Worm (Caenorhabditis elegans) whole organism, L2 larva: ENCODE measurements around the gene math-42.

Experiments used
- blmp-1 ChIP-seq: sonication (generic microtip); optimal IDR thresholded peaks from 2 replicates; lab custom pipeline; 2017; ENCODE audit warnings: missing genetic modification characterization, mild to moderate bottlenecking, missing compliant biosample characterization, antibody characterized with exemption, moderate library complexity; ENCODE audit not compliant: insufficient read depth
- ceh-16 ChIP-seq: fragments of 150-350 bp; optimal IDR thresholded peaks from 2 replicates; lab custom pipeline; 2014; ENCODE audit warnings: missing biosample characterization, missing genetic modification characterization
- ceh-82 ChIP-seq: fragments of 150-350 bp; optimal IDR thresholded peaks from 2 replicates; lab custom pipeline; 2014; ENCODE audit warnings: missing biosample characterization, missing genetic modification characterization
- dmd-4 ChIP-seq: sonication (generic microtip); optimal IDR thresholded peaks from 2 replicates; lab custom pipeline; 2017; ENCODE audit warnings: missing biosample characterization, missing genetic modification characterization
- lin-13 ChIP-seq: fragments of 150-350 bp; optimal IDR thresholded peaks from 2 replicates; lab custom pipeline; 2014; ENCODE audit warnings: missing biosample characterization, missing genetic modification reagents, missing genetic modification characterization
- lsy-2 ChIP-seq, 2 experiments: fragments of 150-350 bp in 1 of 2; sonication (generic microtip) in 1 of 2; optimal IDR thresholded peaks; 2 replicates each; lab custom pipeline; 2014 to 2017; ENCODE audit warnings: missing biosample characterization in 2 of 2, missing genetic modification characterization in 2 of 2
- mdl-1 ChIP-seq, 2 experiments: fragments of 150-350 bp in 1 of 2; sonication (generic microtip) in 1 of 2; optimal IDR thresholded peaks; 2 replicates each; lab custom pipeline; 2017; ENCODE audit warnings: missing biosample characterization in 2 of 2, missing genetic modification characterization in 2 of 2
- nhr-10 ChIP-seq: sonication (generic microtip); optimal IDR thresholded peaks from 2 replicates; lab custom pipeline; 2017; ENCODE audit warnings: missing biosample characterization, missing genetic modification characterization
- sem-4 ChIP-seq: fragments of 150-350 bp; optimal IDR thresholded peaks from 2 replicates; lab custom pipeline; 2014; ENCODE audit warnings: missing biosample characterization, missing genetic modification reagents, missing genetic modification characterization
- skn-1 ChIP-seq: sonication (generic microtip); optimal IDR thresholded peaks from 2 replicates; lab custom pipeline; 2017; ENCODE audit warnings: missing biosample characterization, missing genetic modification characterization
- unc-55 ChIP-seq: fragments of 150-350 bp; sonication (generic microtip); optimal IDR thresholded peaks from 3 replicates; lab custom pipeline; 2014; ENCODE audit warnings: missing biosample characterization, missing genetic modification reagents, missing genetic modification characterization
- unc-62 ChIP-seq: fragments of 150-350 bp; optimal IDR thresholded peaks from 2 replicates; lab custom pipeline; 2014; ENCODE audit warnings: missing biosample characterization, missing genetic modification reagents, missing genetic modification characterization
- zag-1 ChIP-seq: fragments of 150-350 bp; optimal IDR thresholded peaks from 2 replicates; lab custom pipeline; 2014; ENCODE audit warnings: missing biosample characterization, missing genetic modification characterization
- ztf-11 ChIP-seq: sonication (generic microtip); optimal IDR thresholded peaks from 2 replicates; lab custom pipeline; 2017; ENCODE audit warnings: missing biosample characterization, missing genetic modification characterization

ce11 chrII:2064497-2064896 lies 35.2 kb upstream of the math-42 start, which contains the start of gene fbxb-6:
- TF ChIP-seq ztf-11 (no peak), ceh-16 (tag; lab: Kevin White, UChicago) (no peak), unc-62 (GFP tag; lab: Kevin White, UChicago) (no peak), blmp-1 (tag; lab: Kevin White, UChicago) (no peak), nhr-10 (tag; lab: Kevin White, UChicago) (no peak), unc-55 (GFP tag; lab: Kevin White, UChicago) (no peak), skn-1 (tag; lab: Kevin White, UChicago) (no peak), sem-4 (no peak), lin-13 (GFP tag; lab: Kevin White, UChicago) (no peak), lsy-2 (tag; optimal IDR thresholded peaks at IDR 0.05; lab: Kevin White, UChicago) (no peak), zag-1 (tag; lab: Kevin White, UChicago) (no peak), mdl-1 (tag; optimal IDR thresholded peaks at IDR 0.05; lab: Kevin White, UChicago) (no peak), ceh-82 (tag; lab: Kevin White, UChicago) (no peak), dmd-4 (no peak)
